Fruit fly (Drosophila melanogaster) whole organism, embryonic: ENCODE results near the gene CG6753.
A peak's percentile ranks its signal among the peaks of the same experiment; 100 is the strongest.

Experiments
- Bteb2 ChIP-seq: fragments of 200-800 bp; sonication (Bioruptor generic); optimal IDR thresholded peaks from 2 replicates; lab custom pipeline; 2016; ENCODE audit warnings: missing biosample characterization, missing genetic modification characterization
- CG10462 ChIP-seq: fragments of 200-800 bp; sonication (Bioruptor generic); optimal IDR thresholded peaks from 2 replicates; lab custom pipeline; 2016; ENCODE audit warnings: missing biosample characterization, missing genetic modification characterization
- CG11398 ChIP-seq: fragments of 200-800 bp; sonication (Bioruptor generic); optimal IDR thresholded peaks from 2 replicates; lab custom pipeline; 2016; ENCODE audit warnings: missing biosample characterization, missing genetic modification characterization
- CG11456 ChIP-seq: fragments of 200-800 bp; sonication (Bioruptor generic); IDR thresholded peaks from 3 replicates; pipeline ENCODE4 v1.3.6; 2022; ENCODE audit warnings: missing biosample characterization, missing genetic modification characterization
- CG11560 ChIP-seq: fragments of 200-800 bp; sonication (Bioruptor generic); IDR thresholded peaks from 3 replicates; pipeline ENCODE4 v1.3.6; 2022; ENCODE audit warnings: missing biosample characterization, missing genetic modification characterization
- CG12071 ChIP-seq: fragments of 200-800 bp; sonication (Bioruptor generic); optimal IDR thresholded peaks from 3 replicates; lab custom pipeline; 2018; ENCODE audit warnings: missing biosample characterization, mild to moderate bottlenecking, missing genetic modification characterization
- CG12744 ChIP-seq: fragments of 200-800 bp; sonication (Bioruptor generic); optimal IDR thresholded peaks from 2 replicates; lab custom pipeline; 2016; ENCODE audit warnings: missing biosample characterization, missing genetic modification characterization
- CG13894 ChIP-seq: fragments of 200-800 bp; sonication (Bioruptor generic); optimal IDR thresholded peaks from 3 replicates; lab custom pipeline; 2018; ENCODE audit warnings: missing biosample characterization, mild to moderate bottlenecking, missing genetic modification characterization, moderate library complexity
- CG14710 ChIP-seq: fragments of 200-800 bp; sonication (Bioruptor generic); optimal IDR thresholded peaks from 3 replicates; lab custom pipeline; 2019; ENCODE audit warnings: missing biosample characterization, mild to moderate bottlenecking, missing genetic modification characterization, moderate library complexity
- CG17186 ChIP-seq: fragments of 200-800 bp; sonication (Bioruptor generic); optimal IDR thresholded peaks from 3 replicates; lab custom pipeline; 2017; ENCODE audit warnings: missing biosample characterization, missing genetic modification reagents, missing genetic modification characterization
- CG17359 ChIP-seq: fragments of 200-800 bp; sonication (Bioruptor generic); optimal IDR thresholded peaks from 3 replicates; lab custom pipeline; 2018; ENCODE audit warnings: missing biosample characterization, mild to moderate bottlenecking, missing genetic modification characterization, moderate library complexity
- CG18619 ChIP-seq: fragments of 200-800 bp; sonication (Bioruptor generic); optimal IDR thresholded peaks from 3 replicates; lab custom pipeline; 2017; ENCODE audit warnings: missing biosample characterization, mild to moderate bottlenecking, missing genetic modification characterization
- CG3163 ChIP-seq: fragments of 200-800 bp; sonication (Bioruptor generic); optimal IDR thresholded peaks from 3 replicates; lab custom pipeline; 2016; ENCODE audit warnings: missing biosample characterization, missing genetic modification characterization
- CG3995 ChIP-seq: fragments of 200-800 bp; sonication (Bioruptor generic); optimal IDR thresholded peaks from 3 replicates; lab custom pipeline; 2016; ENCODE audit warnings: missing biosample characterization, missing genetic modification characterization
- CG4404 ChIP-seq: fragments of 200-800 bp; sonication (Bioruptor generic); IDR thresholded peaks from 2 replicates; pipeline ENCODE4 v1.3.6; 2022; ENCODE audit warnings: missing biosample characterization, missing genetic modification characterization
- CG4617 ChIP-seq: fragments of 200-800 bp; sonication (Bioruptor generic); optimal IDR thresholded peaks from 3 replicates; lab custom pipeline; 2016; ENCODE audit warnings: missing biosample characterization, missing genetic modification characterization, borderline replicate concordance
- CG8924 ChIP-seq: fragments of 200-800 bp; optimal IDR thresholded peaks from 3 replicates; lab custom pipeline; 2019; ENCODE audit warnings: missing biosample characterization, mild to moderate bottlenecking, missing genetic modification characterization, moderate library complexity
- CG9609 ChIP-seq: fragments of 200-800 bp; sonication (Bioruptor generic); optimal IDR thresholded peaks from 3 replicates; lab custom pipeline; 2016; ENCODE audit warnings: missing biosample characterization, missing genetic modification characterization
- CG9727 ChIP-seq: fragments of 200-800 bp; sonication (Bioruptor generic); optimal IDR thresholded peaks from 3 replicates; lab custom pipeline; 2017; ENCODE audit warnings: missing biosample characterization, mild to moderate bottlenecking, missing genetic modification characterization
- Chrac-16 ChIP-seq: fragments of 200-800 bp; sonication (Bioruptor generic); optimal IDR thresholded peaks from 3 replicates; lab custom pipeline; 2016; ENCODE audit warnings: missing biosample characterization, missing genetic modification characterization
- CoRest ChIP-seq: fragments of 200-800 bp; sonication (Bioruptor generic); optimal IDR thresholded peaks from 3 replicates; lab custom pipeline; 2018; ENCODE audit warnings: missing biosample characterization, mild to moderate bottlenecking, missing genetic modification characterization, moderate library complexity
- Dfd ChIP-seq, 2 experiments: fragments of >200 bp; optimal IDR thresholded peaks; 2 replicates each; lab custom pipeline; 2017; ENCODE audit warnings: missing biosample characterization in 2 of 2, missing genetic modification characterization in 2 of 2
- HmgD ChIP-seq: fragments of 200-800 bp; sonication (Bioruptor generic); optimal IDR thresholded peaks from 3 replicates; lab custom pipeline; 2016; ENCODE audit warnings: missing biosample characterization, missing genetic modification characterization
- HmgZ ChIP-seq: fragments of 200-800 bp; sonication (Bioruptor generic); optimal IDR thresholded peaks from 2 replicates; lab custom pipeline; 2018; ENCODE audit warnings: missing biosample characterization, mild to moderate bottlenecking, missing genetic modification characterization
- Hr39 ChIP-seq: fragments of >200 bp; optimal IDR thresholded peaks from 2 replicates; lab custom pipeline; 2017
- Hr51 ChIP-seq, 2 experiments: fragments of 200-800 bp; sonication (Bioruptor generic); optimal IDR thresholded peaks; 2 replicates in 1 of 2; 3 replicates in 1 of 2; lab custom pipeline; 2016 to 2018; ENCODE audit warnings: missing biosample characterization in 2 of 2, missing genetic modification characterization in 2 of 2, mild to moderate bottlenecking in 1 of 2, moderate library complexity in 1 of 2
- NfI ChIP-seq: fragments of 200-800 bp; sonication (Bioruptor generic); optimal IDR thresholded peaks from 3 replicates; lab custom pipeline; 2018; ENCODE audit warnings: missing biosample characterization, mild to moderate bottlenecking, missing genetic modification characterization, moderate library complexity
- PHDP ChIP-seq: fragments of 200-800 bp; sonication (Bioruptor generic); optimal IDR thresholded peaks from 3 replicates; lab custom pipeline; 2018; ENCODE audit warnings: missing biosample characterization, mild to moderate bottlenecking, missing genetic modification characterization, moderate library complexity
- Rx ChIP-seq: fragments of 200-800 bp; sonication (Bioruptor generic); IDR thresholded peaks from 2 replicates; pipeline ENCODE4 v1.3.6; 2022; ENCODE audit warnings: missing biosample characterization, missing genetic modification characterization
- Side ChIP-seq: fragments of 200-800 bp; sonication (Bioruptor generic); optimal IDR thresholded peaks from 2 replicates; lab custom pipeline; 2016; ENCODE audit warnings: missing biosample characterization, missing genetic modification characterization
- YL-1 ChIP-seq: fragments of 200-800 bp; sonication (Bioruptor generic); optimal IDR thresholded peaks from 3 replicates; lab custom pipeline; 2017; ENCODE audit warnings: missing biosample characterization, mild to moderate bottlenecking, missing genetic modification characterization
- bigmax ChIP-seq: fragments of 200-800 bp; sonication (Bioruptor generic); optimal IDR thresholded peaks from 2 replicates; lab custom pipeline; 2018; ENCODE audit warnings: missing biosample characterization, mild to moderate bottlenecking, missing genetic modification characterization
- bsh ChIP-seq, 2 experiments: fragments of 200-800 bp; sonication (Bioruptor generic); optimal IDR thresholded peaks; 2 replicates each; lab custom pipeline; 2017 to 2018; ENCODE audit warnings: mild to moderate bottlenecking in 2 of 2, missing biosample characterization in 2 of 2, missing genetic modification characterization in 2 of 2, moderate library complexity in 1 of 2
- chm ChIP-seq: fragments of 200-800 bp; sonication (Bioruptor generic); IDR thresholded peaks from 2 replicates; pipeline ENCODE4 v1.3.6; 2022; ENCODE audit warnings: missing biosample characterization, missing genetic modification characterization
- ci ChIP-seq: fragments of 200-800 bp; sonication (Bioruptor generic); IDR thresholded peaks from 3 replicates; pipeline ENCODE4 v1.3.6; 2022; ENCODE audit warnings: missing biosample characterization, missing genetic modification characterization
- cwo ChIP-seq: fragments of 200-800 bp; sonication (Bioruptor generic); optimal IDR thresholded peaks from 3 replicates; lab custom pipeline; 2017; ENCODE audit warnings: missing biosample characterization, missing genetic modification characterization, mild to moderate bottlenecking, moderate library complexity, missing genetic modification reagents
- exex ChIP-seq: fragments of 200-800 bp; sonication (Bioruptor generic); optimal IDR thresholded peaks from 4 replicates; lab custom pipeline; 2018; ENCODE audit warnings: missing biosample characterization, mild to moderate bottlenecking, missing genetic modification characterization, moderate library complexity
- ftz-f1 ChIP-seq: fragments of 200-800 bp; sonication (Bioruptor generic); optimal IDR thresholded peaks from 2 replicates; lab custom pipeline; 2016; ENCODE audit warnings: missing biosample characterization, missing genetic modification characterization
- gfzf ChIP-seq: fragments of 200-800 bp; sonication (Bioruptor generic); optimal IDR thresholded peaks from 2 replicates; lab custom pipeline; 2016; ENCODE audit warnings: missing biosample characterization, mild to moderate bottlenecking, missing genetic modification characterization, moderate library complexity
- hb ChIP-seq: fragments of 200-800 bp; sonication (Bioruptor generic); IDR thresholded peaks from 3 replicates; pipeline ENCODE4 v1.3.6; 2022; ENCODE audit warnings: missing biosample characterization, missing genetic modification characterization; ENCODE audit not compliant: partially characterized antibody
- her ChIP-seq: fragments of 200-800 bp; sonication (Bioruptor generic); optimal IDR thresholded peaks from 2 replicates; lab custom pipeline; 2016; ENCODE audit warnings: missing biosample characterization, missing genetic modification characterization
- jumu ChIP-seq: fragments of 200-800 bp; sonication (Bioruptor generic); optimal IDR thresholded peaks from 3 replicates; lab custom pipeline; 2016; ENCODE audit warnings: missing biosample characterization, missing genetic modification characterization
- mam ChIP-seq: fragments of 200-800 bp; sonication (Bioruptor generic); optimal IDR thresholded peaks from 3 replicates; lab custom pipeline; 2016; ENCODE audit warnings: missing biosample characterization, missing genetic modification characterization
- org-1 ChIP-seq: fragments of 200-800 bp; sonication (Bioruptor generic); optimal IDR thresholded peaks from 2 replicates; lab custom pipeline; 2017; ENCODE audit warnings: missing biosample characterization, missing genetic modification characterization
- pb ChIP-seq: fragments of 200-800 bp; sonication (Bioruptor generic); optimal IDR thresholded peaks from 3 replicates; lab custom pipeline; 2016; ENCODE audit warnings: missing biosample characterization, missing genetic modification characterization
- pho ChIP-seq: fragments of 200-800 bp; sonication (Bioruptor generic); optimal IDR thresholded peaks from 2 replicates; lab custom pipeline; 2016; ENCODE audit warnings: missing biosample characterization, missing genetic modification characterization
- slou ChIP-seq: fragments of 200-800 bp; sonication (Bioruptor generic); optimal IDR thresholded peaks from 3 replicates; lab custom pipeline; 2016; ENCODE audit warnings: missing biosample characterization, missing genetic modification characterization
- stwl ChIP-seq: fragments of 200-800 bp; sonication (Bioruptor generic); optimal IDR thresholded peaks from 3 replicates; lab custom pipeline; 2018; ENCODE audit warnings: missing biosample characterization, mild to moderate bottlenecking, missing genetic modification characterization, moderate library complexity
- tll ChIP-seq, 2 experiments: fragments of 200-800 bp in 1 of 2; fragments of >200 bp in 1 of 2; sonication (Bioruptor generic) in 1 of 2; optimal IDR thresholded peaks; 2 replicates each; lab custom pipeline; 2017 to 2019; ENCODE audit warnings: missing biosample characterization in 2 of 2, missing genetic modification characterization in 2 of 2, mild to moderate bottlenecking in 1 of 2, moderate library complexity in 1 of 2
- trh ChIP-seq: fragments of 200-800 bp; sonication (Bioruptor generic); optimal IDR thresholded peaks from 2 replicates; lab custom pipeline; 2016; ENCODE audit warnings: missing biosample characterization, missing genetic modification characterization
- tx ChIP-seq: fragments of 200-800 bp; sonication (Bioruptor generic); optimal IDR thresholded peaks from 2 replicates; lab custom pipeline; 2016; ENCODE audit warnings: missing biosample characterization, missing genetic modification characterization

Gene CG6753

dm6 chr3R:12627691-12628148 lies 14.6 kb downstream of the CG6753 start, which contains the start of the genes Vha55 and Snx3 (continued):
- TF ChIP-seq HmgZ (tag; lab: Kevin White, UChicago) (peak; percentile 91), CG13894 (tag; lab: Kevin White, UChicago) (peak; percentile 91), exex (peak; percentile 7), mam (peak; percentile 94), CG4617 (peak; percentile 74), Bteb2 (GFP tag; lab: Kevin White, UChicago) (peak; percentile 85), her (GFP tag; lab: Kevin White, UChicago) (peak; percentile 89), HmgD (GFP tag; lab: Kevin White, UChicago) (peak; percentile 96), CoRest (tag; lab: Kevin White, UChicago) (peak; percentile 47), tx (GFP tag; lab: Kevin White, UChicago) (peak; percentile 77), ftz-f1 (GFP tag; lab: Kevin White, UChicago) (peak; percentile 78), slou (GFP tag; lab: Kevin White, UChicago) (peak; percentile 64), cwo (GFP tag; lab: Kevin White, UChicago) (peak; percentile 96), jumu (peak; percentile 91), pb (GFP tag; lab: Kevin White, UChicago) (peak; percentile 73), Chrac-16 (GFP tag; lab: Kevin White, UChicago) (peak; percentile 59), CG10462 (GFP tag; lab: Kevin White, UChicago) (peak; percentile 32), Hr39 (lab: Kevin White, UChicago) (peak; percentile 74), CG4404 (GFP tag; lab: Robert Waterston, UW) (no peak), chm (no peak), CG9727 (GFP tag; lab: Kevin White, UChicago) (no peak), CG9609 (GFP tag; lab: Kevin White, UChicago) (peak; percentile 90), Hr51 (GFP tag; optimal IDR thresholded peaks at IDR 0.05; lab: Kevin White, UChicago) (peak; percentile 23 to 81), CG11398 (GFP tag; lab: Kevin White, UChicago) (peak; percentile 58), CG17186 (GFP tag; lab: Kevin White, UChicago) (peak; percentile 82), Side (peak; percentile 72), CG17359 (tag; lab: Kevin White, UChicago) (peak; percentile 50), org-1 (GFP tag; lab: Kevin White, UChicago) (peak; percentile 43), trh (GFP tag; lab: Kevin White, UChicago) (peak; percentile 23), CG11456 (no peak), CG3163 (GFP tag; lab: Kevin White, UChicago) (peak; percentile 80), CG14710 (tag; lab: Kevin White, UChicago) (peak; percentile 88), NfI (GFP tag; lab: Kevin White, UChicago) (peak; percentile 79), bsh (GFP tag; optimal IDR thresholded peaks at IDR 0.05; lab: Kevin White, UChicago) (peak in 1 of 2 experiments; percentile 40), CG18619 (GFP tag; lab: Kevin White, UChicago) (peak; percentile 45), PHDP (tag; lab: Kevin White, UChicago) (peak; percentile 18), CG11560 (tag; lab: Robert Waterston, UW) (no peak), CG8924 (tag; lab: Kevin White, UChicago) (peak; percentile 43), gfzf (GFP tag; lab: Kevin White, UChicago) (peak; percentile 98), hb (no peak), pho (peak; percentile 85), bigmax (peak; percentile 57), CG3995 (peak; percentile 44), YL-1 (GFP tag; lab: Kevin White, UChicago) (peak; percentile 81), Dfd (GFP tag; optimal IDR thresholded peaks at IDR 0.05; lab: Kevin White, UChicago) (no peak), CG12744 (GFP tag; lab: Kevin White, UChicago) (peak; percentile 76), ci (no peak), CG12071 (GFP tag; lab: Kevin White, UChicago) (peak; percentile 21), Rx (GFP tag; lab: Robert Waterston, UW) (no peak), stwl (tag; lab: Kevin White, UChicago) (peak; percentile 99), tll (GFP tag; optimal IDR thresholded peaks at IDR 0.05; lab: Kevin White, UChicago) (peak in 1 of 2 experiments; percentile 46)
